Worm (Caenorhabditis elegans): Measurements from ENCODE around the gene F53F8.6.

ce11 chrV:20757255-20757654 is 53.2 kb downstream of the F53F8.6 start:
- no peak for TF ChIP-seq D2030.7 (GFP tag; IDR thresholded peaks at IDR 0.05)
- TF ChIP-seq pha-4 (tag; optimal IDR thresholded peaks at IDR 0.05): no peak
- no peak for TF ChIP-seq cebp-2 (GFP tag; IDR thresholded peaks at IDR 0.05)
- TF ChIP-seq attf-5 (GFP tag; optimal IDR thresholded peaks at IDR 0.05): no peak
- no peak for TF ChIP-seq madf-3 (GFP tag; IDR thresholded peaks at IDR 0.05)

All from whole organism, young adult.